Worm (Caenorhabditis elegans) whole organism, young adult: ENCODE results near the gene bca-1.

Experiments
- aptf-2 ChIP-seq: fragments of 200-800 bp; sonication (Bioruptor generic); conservative IDR thresholded peaks from 2 replicates; pipeline ENCODE4 v1.3.6; 2022; ENCODE audit warnings: missing genetic modification reagents, missing genetic modification characterization, missing compliant biosample characterization
- pbrm-1 ChIP-seq: fragments of 200-800 bp; sonication (Bioruptor generic); IDR thresholded peaks from 2 replicates; pipeline ENCODE4 v1.3.6; 2022; ENCODE audit warnings: missing genetic modification reagents, missing genetic modification characterization, missing compliant biosample characterization

ce11 chrX:6180293-6180692 is 24.3 kb downstream of the bca-1 start, which contains the start of gene T13C5.7:
- no peak for TF ChIP-seq aptf-2
- no peak for TF ChIP-seq pbrm-1 (GFP tag; lab: Robert Waterston, UW)
